Worm (Caenorhabditis elegans) whole organism, midembryonic: ENCODE measurements around the gene mrps-33.
A peak's percentile ranks its signal among the peaks of the same experiment; 100 is the strongest.

Source experiments
- T22C8.4 ChIP-seq: fragments of 200-800 bp; sonication (Bioruptor generic); IDR thresholded peaks from 2 replicates; pipeline ENCODE4 v1.3.6; 2022; ENCODE audit warnings: missing genetic modification characterization, missing compliant biosample characterization
- cog-1 ChIP-seq: sonication (generic microtip); optimal IDR thresholded peaks from 2 replicates; lab custom pipeline; 2016; ENCODE audit warnings: missing genetic modification characterization, missing compliant biosample characterization
- flt-1 ChIP-seq: fragments of 200-800 bp; sonication (Bioruptor generic); IDR thresholded peaks from 2 replicates; pipeline ENCODE4 v1.3.6; 2022; ENCODE audit warnings: missing genetic modification characterization, missing compliant biosample characterization
- klf-2 ChIP-seq: fragments of 200-800 bp; sonication (Bioruptor generic); conservative IDR thresholded peaks from 2 replicates; pipeline ENCODE4 v1.3.6; 2022; ENCODE audit warnings: missing genetic modification reagents, missing genetic modification characterization, missing compliant biosample characterization
- med-1 ChIP-seq: sonication (generic microtip); optimal IDR thresholded peaks from 2 replicates; lab custom pipeline; 2017; ENCODE audit warnings: missing genetic modification characterization, mild to moderate bottlenecking, missing compliant biosample characterization, antibody characterized with exemption, missing genetic modification reagents; ENCODE audit not compliant: insufficient read depth
- ref-1 ChIP-seq: fragments of 200-800 bp; sonication (Bioruptor generic); conservative IDR thresholded peaks from 2 replicates; pipeline ENCODE4 v1.3.6; 2022; ENCODE audit warnings: missing genetic modification reagents, missing genetic modification characterization, missing compliant biosample characterization
- tab-1 ChIP-seq: fragments of 200-800 bp; sonication (Bioruptor generic); IDR thresholded peaks from 2 replicates; pipeline ENCODE4 v1.3.6; 2022; ENCODE audit warnings: missing genetic modification characterization, missing compliant biosample characterization
- ztf-23 ChIP-seq: fragments of 200-800 bp; sonication (Bioruptor generic); IDR thresholded peaks from 2 replicates; pipeline ENCODE4 v1.3.6; 2022; ENCODE audit warnings: missing genetic modification reagents, missing genetic modification characterization, missing compliant biosample characterization
- ztf-29 ChIP-seq: fragments of 200-800 bp; sonication (Bioruptor generic); IDR thresholded peaks from 2 replicates; pipeline ENCODE4 v1.3.6; 2022; ENCODE audit warnings: missing genetic modification reagents, missing genetic modification characterization, missing compliant biosample characterization

Gene mrps-33

ce11 chrIV:8758620-8759019, 18.8 kb upstream of the mrps-33 start:
- TF ChIP-seq klf-2 = no peak
- TF ChIP-seq flt-1 = no peak
- TF ChIP-seq T22C8.4 (GFP tag; lab: Robert Waterston, UW) = no peak
- TF ChIP-seq med-1 (GFP tag; lab: Kevin White, UChicago) = no peak
- no peak for TF ChIP-seq cog-1
- TF ChIP-seq ref-1 (GFP tag; lab: Robert Waterston, UW) = no peak
- TF ChIP-seq ztf-23 (GFP tag; lab: Robert Waterston, UW) = no peak
- TF ChIP-seq ztf-29 = no peak
- TF ChIP-seq tab-1 = no peak

ce11 chrIV:8757729-8758128, 17.9 kb upstream of the mrps-33 start:
- TF ChIP-seq med-1 (GFP tag; lab: Kevin White, UChicago) (no peak), klf-2 (no peak), ztf-23 (GFP tag; lab: Robert Waterston, UW) (no peak), ztf-29 (no peak), flt-1 (no peak), ref-1 (GFP tag; lab: Robert Waterston, UW) (no peak)

- TF ChIP-seq flt-1 = no peak
- TF ChIP-seq tab-1 = no peak
- no peak for TF ChIP-seq cog-1
- no peak for TF ChIP-seq klf-2
- TF ChIP-seq med-1 (GFP tag; lab: Kevin White, UChicago) = no peak
- no peak for TF ChIP-seq ztf-29
These were observed 14.9 kb upstream of the mrps-33 start, which contains the start of gene elli-1 for ce11 chrIV:8754727-8755126. Gene elli-1 (minus strand): TSS chrIV:8754827.

DNA sequence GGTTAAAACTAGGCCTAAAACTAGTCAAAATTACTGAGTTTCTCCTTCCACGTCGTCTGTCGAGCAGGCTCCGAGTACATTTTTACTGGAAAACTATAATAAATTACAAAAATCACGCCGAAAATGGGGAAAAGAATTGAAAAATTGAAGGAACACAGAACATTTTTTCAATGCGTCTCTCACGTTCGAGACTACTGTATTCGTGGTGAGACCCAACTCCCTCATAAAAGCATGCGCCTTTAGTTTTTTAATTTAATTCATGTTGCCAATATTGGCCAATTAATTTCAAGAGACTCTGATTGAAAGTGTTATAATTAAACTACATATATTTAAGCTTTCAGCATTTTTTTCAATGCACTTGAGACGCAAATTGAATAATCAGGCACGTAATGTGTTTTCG, 14.3 kb upstream of the mrps-33 start:
- TF ChIP-seq klf-2 (no peak), ref-1 (GFP tag; lab: Robert Waterston, UW) (no peak)

DNA sequence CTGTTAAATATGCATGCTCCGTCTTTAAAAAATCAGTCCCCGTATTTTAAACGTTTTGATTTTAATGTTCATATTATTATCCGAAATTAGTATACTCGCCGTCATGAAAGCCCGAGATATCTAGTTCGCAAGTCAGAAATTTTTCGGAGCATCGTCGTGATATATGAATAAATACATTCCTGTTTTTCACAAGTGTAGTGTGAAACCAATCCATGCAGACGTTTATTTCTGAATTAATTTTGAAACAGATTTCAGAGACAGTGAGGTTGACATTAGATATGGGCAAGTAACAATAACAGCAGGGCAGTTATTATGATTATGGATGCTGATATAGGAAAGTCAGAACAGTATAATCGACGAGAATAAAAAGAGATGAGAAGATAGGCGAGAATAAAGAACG, 12.7 kb upstream of the mrps-33 start:
- no peak for TF ChIP-seq cog-1
- no peak for TF ChIP-seq T22C8.4 (GFP tag; lab: Robert Waterston, UW)
- TF ChIP-seq tab-1 = no peak
- no peak for TF ChIP-seq ztf-29
- TF ChIP-seq ztf-23 (GFP tag; lab: Robert Waterston, UW) = no peak
- no peak for TF ChIP-seq med-1 (GFP tag; lab: Kevin White, UChicago)
- TF ChIP-seq klf-2 = no peak
- no peak for TF ChIP-seq ref-1 (GFP tag; lab: Robert Waterston, UW)
- TF ChIP-seq flt-1 = no peak

- TF ChIP-seq med-1 (GFP tag; lab: Kevin White, UChicago) (no peak), ztf-23 (GFP tag; lab: Robert Waterston, UW) (no peak), cog-1 (no peak), klf-2 (no peak)
These were observed 9.1 kb upstream of the mrps-33 start for ce11 chrIV:8748967-8749366.

ce11 chrIV:8745591-8746302, 5.9 kb upstream of the mrps-33 start, which contains the start of the genes F20C5.7 and parg-1:
Gene F20C5.7 (minus strand): TSS chrIV:8745691.
Gene parg-1 (plus strand): TSS chrIV:8746252.
- TF ChIP-seq ref-1 (GFP tag; lab: Robert Waterston, UW) (no peak), klf-2 (no peak), ztf-23 (GFP tag; lab: Robert Waterston, UW) (no peak), T22C8.4 (GFP tag; lab: Robert Waterston, UW) (no peak), ztf-29 (no peak), tab-1 (no peak), flt-1 (no peak), med-1 (GFP tag; lab: Kevin White, UChicago) (no peak), cog-1 (no peak)

DNA sequence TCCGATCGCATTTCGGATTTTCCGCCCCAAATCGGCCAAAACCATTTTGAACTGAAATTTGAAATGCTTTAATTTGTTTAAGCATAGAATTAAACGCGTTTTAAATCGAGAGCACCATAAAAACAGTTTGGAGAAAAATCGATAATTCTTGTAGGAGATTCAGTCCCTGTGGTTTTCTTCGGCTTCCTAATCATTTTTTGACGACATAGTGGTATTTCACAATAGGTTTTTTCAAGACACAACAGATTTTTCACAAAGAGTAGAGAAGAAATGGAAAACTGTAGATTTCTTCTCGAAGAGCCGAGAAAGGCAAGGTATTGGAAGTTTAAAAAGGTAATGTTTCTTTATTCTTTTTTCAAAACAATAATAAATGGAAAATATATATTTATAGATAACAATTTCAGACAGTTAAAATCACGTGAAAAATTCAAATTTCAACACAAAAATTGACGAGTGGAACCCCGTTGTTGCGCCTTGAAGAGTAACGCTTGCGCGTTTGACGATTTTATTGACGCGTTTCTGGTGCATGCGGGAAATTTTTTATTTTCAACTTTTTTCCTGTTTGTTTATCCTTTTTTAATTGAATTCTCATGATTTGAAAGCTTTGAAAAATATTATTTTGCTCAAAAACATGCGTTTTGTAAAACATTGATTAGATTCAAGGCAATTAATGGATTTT, 4.0 kb upstream of the mrps-33 start, which contains the start of gene F21D5.7:
Gene F21D5.7 (minus strand): TSS at position 51 of the 679 bp plus-strand sequence.
- no peak for TF ChIP-seq tab-1
- no peak for TF ChIP-seq ref-1 (GFP tag; lab: Robert Waterston, UW)
- no peak for TF ChIP-seq flt-1
- no peak for TF ChIP-seq cog-1
- 0 out of 2 replicates have a peak, but pooled peaks have one; percentile 34 for TF ChIP-seq T22C8.4 (GFP tag; lab: Robert Waterston, UW)
- no peak for TF ChIP-seq ztf-23 (GFP tag; lab: Robert Waterston, UW)

DNA sequence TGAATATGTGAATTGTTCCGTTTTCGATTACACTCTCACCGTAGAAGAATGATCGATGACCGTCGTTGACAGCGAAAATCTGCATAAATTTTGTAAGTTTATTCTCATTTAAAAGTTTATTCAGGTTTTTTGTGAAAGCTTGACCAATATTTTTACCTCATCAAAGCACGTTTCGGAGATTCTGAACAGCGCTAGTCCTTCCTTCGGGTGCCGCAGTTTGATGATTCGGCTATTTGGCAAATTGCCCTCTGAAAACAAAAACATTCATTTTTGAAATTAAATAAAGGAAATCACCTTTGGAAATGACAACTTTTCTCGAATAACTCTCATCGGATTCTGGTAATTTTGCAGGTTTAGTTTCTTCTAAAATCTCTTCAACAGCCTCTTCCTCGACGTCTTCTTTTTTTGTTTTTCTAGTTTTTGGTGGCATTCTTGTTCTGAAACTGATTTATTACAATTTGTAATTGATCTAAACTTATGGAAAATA, 1.2 kb upstream of the mrps-33 start, which contains the start of gene F21D5.6:
Gene F21D5.6 (minus strand): TSS at position 437 of the 487 bp plus-strand sequence.
- TF ChIP-seq ztf-29 (no peak), flt-1 (0 out of 2 replicates have a peak, but pooled peaks have one; percentile 33), med-1 (GFP tag; lab: Kevin White, UChicago) (no peak)

ce11 chrIV:8739294-8739693, 532 bp downstream of the mrps-33 start, which contains the start of gene F21D5.5:
Gene F21D5.5 (minus strand): TSS chrIV:8739394.
- no peak for TF ChIP-seq tab-1
- TF ChIP-seq ztf-29 = no peak
- no peak for TF ChIP-seq ztf-23 (GFP tag; lab: Robert Waterston, UW)
- no peak for TF ChIP-seq klf-2
- no peak for TF ChIP-seq ref-1 (GFP tag; lab: Robert Waterston, UW)
- no peak for TF ChIP-seq med-1 (GFP tag; lab: Kevin White, UChicago)
- no peak for TF ChIP-seq flt-1
- TF ChIP-seq T22C8.4 (GFP tag; lab: Robert Waterston, UW) = no peak
- no peak for TF ChIP-seq cog-1
